1 fruit fly cellular context compared by ENCODE assay signal in genomic region chr3L:18640584-18641527, dm6.
TF ChIP-seq lines count a peak whose summit lies in the region.

No protein-coding gene starts in this region.

TF ChIP-seq in whole organism, embryonic, 481 proteins besides CTCF, POLR2A, EP300 and RAD21 (continued from another document and continues in another):
- peak; percentile 63 for TF ChIP-seq CG6254 (GFP tag; optimal IDR thresholded peaks at IDR 0.05; lab: Kevin White, UChicago)
- peak; percentile 97 for TF ChIP-seq CG17328 (GFP tag; IDR thresholded peaks at IDR 0.05; lab: Robert Waterston, UW)
- TF ChIP-seq pfk (GFP tag; optimal IDR thresholded peaks at IDR 0.05; lab: Kevin White, UChicago): no peak
- TF ChIP-seq CG34422 (GFP tag; IDR thresholded peaks at IDR 0.05; lab: Robert Waterston, UW): peak; percentile 98
- peak; percentile 94 for TF ChIP-seq HLH54F (GFP tag; optimal IDR thresholded peaks at IDR 0.05; lab: Kevin White, UChicago)
- peak; percentile 97 for TF ChIP-seq CG15073 (GFP tag; optimal IDR thresholded peaks at IDR 0.05; lab: Kevin White, UChicago)
- peak; percentile 98 for TF ChIP-seq sisA (GFP tag; IDR thresholded peaks at IDR 0.05; lab: Robert Waterston, UW)
- peak; percentile 46 for TF ChIP-seq corto (GFP tag; optimal IDR thresholded peaks at IDR 0.05; lab: Kevin White, UChicago)
- no peak for TF ChIP-seq Lpt (GFP tag; optimal IDR thresholded peaks at IDR 0.05; lab: Kevin White, UChicago)
- TF ChIP-seq CG9817 (tag; optimal IDR thresholded peaks at IDR 0.05; lab: Kevin White, UChicago): peak; percentile 87
- TF ChIP-seq GATAe (GFP tag; conservative IDR thresholded peaks at IDR 0.05; lab: Robert Waterston, UW): peak; percentile 83
- TF ChIP-seq pb (GFP tag; optimal IDR thresholded peaks at IDR 0.05; lab: Kevin White, UChicago): peak; percentile 80
- TF ChIP-seq CG14710 (tag; optimal IDR thresholded peaks at IDR 0.05; lab: Kevin White, UChicago): peak; percentile 78
- TF ChIP-seq fd3F (GFP tag; optimal IDR thresholded peaks at IDR 0.05; lab: Kevin White, UChicago): peak; percentile 93
- TF ChIP-seq CG1832 (GFP tag; optimal IDR thresholded peaks at IDR 0.05; lab: Kevin White, UChicago): no peak
- peak; percentile 48 for TF ChIP-seq schlank (tag; optimal IDR thresholded peaks at IDR 0.05; lab: Kevin White, UChicago)
- TF ChIP-seq CG4282 (GFP tag; optimal IDR thresholded peaks at IDR 0.05; lab: Kevin White, UChicago): peak; percentile 74
- TF ChIP-seq MTF-1 (GFP tag; optimal IDR thresholded peaks at IDR 0.05; lab: Kevin White, UChicago; ENCODE audit: borderline replicate concordance): peak; percentile 72
- peak; percentile 96 for TF ChIP-seq HmgZ (tag; optimal IDR thresholded peaks at IDR 0.05; lab: Kevin White, UChicago)
- TF ChIP-seq NK7.1 (GFP tag; optimal IDR thresholded peaks at IDR 0.05; lab: Kevin White, UChicago): peak; percentile 91
- peak; percentile 83 for TF ChIP-seq CG12104 (GFP tag; optimal IDR thresholded peaks at IDR 0.05; lab: Kevin White, UChicago)
- TF ChIP-seq vvl (GFP tag; IDR thresholded peaks at IDR 0.05; lab: Robert Waterston, UW): peak; percentile 99
- TF ChIP-seq cad (GFP tag; optimal IDR thresholded peaks at IDR 0.05; lab: Kevin White, UChicago): no peak
- peak; percentile 92 for TF ChIP-seq ind (GFP tag; optimal IDR thresholded peaks at IDR 0.05; lab: Kevin White, UChicago)
- TF ChIP-seq nmo (GFP tag; optimal IDR thresholded peaks at IDR 0.05; lab: Kevin White, UChicago): peak; percentile 92
- peak; percentile 84 for TF ChIP-seq maf-S (GFP tag; optimal IDR thresholded peaks at IDR 0.05; lab: Kevin White, UChicago)
- peak; percentile 98 for TF ChIP-seq Drgx (GFP tag; IDR thresholded peaks at IDR 0.05; lab: Robert Waterston, UW)
- TF ChIP-seq kah (GFP tag; optimal IDR thresholded peaks at IDR 0.05; lab: Kevin White, UChicago): peak; percentile 73
- TF ChIP-seq CG17568 (GFP tag; optimal IDR thresholded peaks at IDR 0.05; lab: Kevin White, UChicago): peak; percentile 77
- peak; percentile 99 for TF ChIP-seq NFAT (GFP tag; IDR thresholded peaks at IDR 0.05; lab: Robert Waterston, UW)
- TF ChIP-seq CG2875 (GFP tag; optimal IDR thresholded peaks at IDR 0.05; lab: Kevin White, UChicago): peak; percentile 53
- peak; percentile 89 for TF ChIP-seq Asciz (GFP tag; optimal IDR thresholded peaks at IDR 0.05; lab: Kevin White, UChicago)
- no peak for TF ChIP-seq CG2129 (GFP tag; IDR thresholded peaks at IDR 0.05; lab: Robert Waterston, UW; ENCODE audit: partially characterized antibody)
- peak; percentile 99 for TF ChIP-seq CG32532 (GFP tag; IDR thresholded peaks at IDR 0.05; lab: Robert Waterston, UW)
- TF ChIP-seq Sry-δ (GFP tag; optimal IDR thresholded peaks at IDR 0.05; lab: Kevin White, UChicago): peak; percentile 66
- peak; percentile 48 for TF ChIP-seq CG8359 (GFP tag; optimal IDR thresholded peaks at IDR 0.05; lab: Kevin White, UChicago; ENCODE audit: borderline replicate concordance)
- TF ChIP-seq gem (tag; optimal IDR thresholded peaks at IDR 0.05; lab: Kevin White, UChicago): peak; percentile 95
- peak in 1 of 3 experiments; percentile 69 for TF ChIP-seq lola (GFP tag; optimal IDR thresholded peaks at IDR 0.05; lab: Kevin White, UChicago)
- peak; percentile 90 for TF ChIP-seq CkIIα-i1 (GFP tag; IDR thresholded peaks at IDR 0.05; lab: Robert Waterston, UW)
- peak; percentile 83 for TF ChIP-seq CG15696 (tag; optimal IDR thresholded peaks at IDR 0.05; lab: Kevin White, UChicago)
- TF ChIP-seq Ssrp (tag; optimal IDR thresholded peaks at IDR 0.05; lab: Kevin White, UChicago): peak; percentile 88
- TF ChIP-seq cas (GFP tag; IDR thresholded peaks at IDR 0.05; lab: Robert Waterston, UW): peak; percentile 96
- TF ChIP-seq Ets65A (GFP tag; lab: Kevin White, UChicago): peak; percentile 98
- peak; percentile 38 for TF ChIP-seq nom (GFP tag; optimal IDR thresholded peaks at IDR 0.05; lab: Kevin White, UChicago)
- peak; percentile 83 for TF ChIP-seq onecut (GFP tag; IDR thresholded peaks at IDR 0.05; lab: Robert Waterston, UW)
- TF ChIP-seq sens (GFP tag; lab: Kevin White, UChicago): peak; percentile 98
- TF ChIP-seq CG5245 (GFP tag; optimal IDR thresholded peaks at IDR 0.05; lab: Kevin White, UChicago): peak; percentile 90
- TF ChIP-seq odd (GFP tag; optimal IDR thresholded peaks at IDR 0.05; lab: Kevin White, UChicago): peak; percentile 85
- TF ChIP-seq Gug (GFP tag; IDR thresholded peaks at IDR 0.05; lab: Robert Waterston, UW): peak; percentile 95
- TF ChIP-seq Meics (GFP tag; optimal IDR thresholded peaks at IDR 0.05; lab: Kevin White, UChicago): peak; percentile 93
- TF ChIP-seq Six4 (GFP tag; optimal IDR thresholded peaks at IDR 0.05; lab: Kevin White, UChicago): peak; percentile 84
- TF ChIP-seq Myb (GFP tag; optimal IDR thresholded peaks at IDR 0.05; lab: Kevin White, UChicago): peak; percentile 73
- TF ChIP-seq CG4404 (GFP tag; IDR thresholded peaks at IDR 0.05; lab: Robert Waterston, UW): peak; percentile 93
- peak; percentile 83 for TF ChIP-seq dan (GFP tag; IDR thresholded peaks at IDR 0.05; lab: Robert Waterston, UW)
- peak; percentile 83 for TF ChIP-seq CG2712 (tag; optimal IDR thresholded peaks at IDR 0.05; lab: Kevin White, UChicago)
- peak; percentile 97 for TF ChIP-seq CG7786 (GFP tag; optimal IDR thresholded peaks at IDR 0.05; lab: Kevin White, UChicago)
- TF ChIP-seq gcm (GFP tag; optimal IDR thresholded peaks at IDR 0.05; lab: Kevin White, UChicago): peak; percentile 88
- peak; percentile 94 for TF ChIP-seq PHDP (tag; optimal IDR thresholded peaks at IDR 0.05; lab: Kevin White, UChicago)
- TF ChIP-seq kay (GFP tag; optimal IDR thresholded peaks at IDR 0.05; lab: Kevin White, UChicago): peak; percentile 87
- TF ChIP-seq pros (GFP tag; optimal IDR thresholded peaks at IDR 0.05; lab: Kevin White, UChicago): peak; percentile 44
- TF ChIP-seq CG10462 (GFP tag; optimal IDR thresholded peaks at IDR 0.05; lab: Kevin White, UChicago): peak; percentile 78
- peak; percentile 97 for TF ChIP-seq CG13624 (GFP tag; optimal IDR thresholded peaks at IDR 0.05; lab: Kevin White, UChicago)
- TF ChIP-seq CG11560 (tag; IDR thresholded peaks at IDR 0.05; lab: Robert Waterston, UW): peak; percentile 92
- peak; percentile 87 for TF ChIP-seq slou (GFP tag; optimal IDR thresholded peaks at IDR 0.05; lab: Kevin White, UChicago)
- peak; percentile 89 for TF ChIP-seq CG12391 (tag; optimal IDR thresholded peaks at IDR 0.05; lab: Kevin White, UChicago)
- TF ChIP-seq Sry-β (GFP tag; optimal IDR thresholded peaks at IDR 0.05; lab: Kevin White, UChicago): peak; percentile 10
- peak; percentile 83 for TF ChIP-seq nau (GFP tag; optimal IDR thresholded peaks at IDR 0.05; lab: Kevin White, UChicago)
- peak; percentile 93 for TF ChIP-seq CG6813 (GFP tag; optimal IDR thresholded peaks at IDR 0.05; lab: Kevin White, UChicago)
- TF ChIP-seq CG2889 (GFP tag; IDR thresholded peaks at IDR 0.05; lab: Robert Waterston, UW): peak; percentile 97
- TF ChIP-seq MESR4 (GFP tag; optimal IDR thresholded peaks at IDR 0.05; lab: Kevin White, UChicago): peak; percentile 27
- TF ChIP-seq Blimp-1 (GFP tag; optimal IDR thresholded peaks at IDR 0.05; lab: Kevin White, UChicago): peak; percentile 81
- TF ChIP-seq Hr3 (GFP tag; optimal IDR thresholded peaks at IDR 0.05; lab: Kevin White, UChicago): peak; percentile 90
- peak; percentile 74 for TF ChIP-seq sqz (GFP tag; optimal IDR thresholded peaks at IDR 0.05; lab: Kevin White, UChicago)
- TF ChIP-seq CG16813 (GFP tag; IDR thresholded peaks at IDR 0.05; lab: Robert Waterston, UW; ENCODE audit: partially characterized antibody): no peak
- TF ChIP-seq CG17912 (GFP tag; optimal IDR thresholded peaks at IDR 0.05; lab: Kevin White, UChicago): peak; percentile 67
- no peak for TF ChIP-seq chinmo (GFP tag; IDR thresholded peaks at IDR 0.05; lab: Robert Waterston, UW; ENCODE audit: partially characterized antibody)
- no peak for TF ChIP-seq Gsc (GFP tag; IDR thresholded peaks at IDR 0.05; lab: Robert Waterston, UW)
- TF ChIP-seq Hmr (GFP tag; optimal IDR thresholded peaks at IDR 0.05; lab: Kevin White, UChicago): peak; percentile 94
- peak; percentile 91 for TF ChIP-seq Hand (GFP tag; optimal IDR thresholded peaks at IDR 0.05; lab: Kevin White, UChicago)
- TF ChIP-seq Rx (GFP tag; IDR thresholded peaks at IDR 0.05; lab: Robert Waterston, UW): peak; percentile 96
- TF ChIP-seq shn (GFP tag; optimal IDR thresholded peaks at IDR 0.05; lab: Kevin White, UChicago): peak; percentile 91
- TF ChIP-seq Taf1 (GFP tag; IDR thresholded peaks at IDR 0.05; lab: Robert Waterston, UW): peak; percentile 99
- peak; percentile 98 for TF ChIP-seq Mrtf (GFP tag; IDR thresholded peaks at IDR 0.05; lab: Robert Waterston, UW)
- peak; percentile 79 for TF ChIP-seq Ets97D (GFP tag; optimal IDR thresholded peaks at IDR 0.05; lab: Kevin White, UChicago)
- no peak for TF ChIP-seq ato (GFP tag; IDR thresholded peaks at IDR 0.05; lab: Robert Waterston, UW; ENCODE audit: partially characterized antibody)
- TF ChIP-seq Nf-YC (tag; optimal IDR thresholded peaks at IDR 0.05; lab: Kevin White, UChicago): peak; percentile 60
- TF ChIP-seq Trl (optimal IDR thresholded peaks at IDR 0.05; lab: Kevin White, UChicago): peak; percentile 98
- TF ChIP-seq Trl (GFP tag; optimal IDR thresholded peaks at IDR 0.05; lab: Kevin White, UChicago): peak; percentile 67
- peak; percentile 53 for TF ChIP-seq CG14965 (GFP tag; optimal IDR thresholded peaks at IDR 0.05; lab: Kevin White, UChicago; ENCODE audit: borderline replicate concordance)
- TF ChIP-seq croc (GFP tag; conservative IDR thresholded peaks at IDR 0.05; lab: Robert Waterston, UW): peak; percentile 84
- peak; percentile 88 for TF ChIP-seq CG4424 (GFP tag; optimal IDR thresholded peaks at IDR 0.05; lab: Kevin White, UChicago)
- TF ChIP-seq CG8944 (GFP tag; optimal IDR thresholded peaks at IDR 0.05; lab: Kevin White, UChicago): peak; percentile 91
- peak; percentile 87 for TF ChIP-seq zfh2 (GFP tag; optimal IDR thresholded peaks at IDR 0.05; lab: Kevin White, UChicago)
- TF ChIP-seq CG3065 (GFP tag; optimal IDR thresholded peaks at IDR 0.05; lab: Kevin White, UChicago): peak; percentile 47
- peak; percentile 93 for TF ChIP-seq Sox102F (GFP tag; optimal IDR thresholded peaks at IDR 0.05; lab: Kevin White, UChicago)
- no peak for TF ChIP-seq pan (optimal IDR thresholded peaks at IDR 0.05; lab: Kevin White, UChicago)
- peak in 1 of 2 experiments; percentile 98 for TF ChIP-seq pan (GFP tag; optimal IDR thresholded peaks at IDR 0.05 in 1 of 2, IDR thresholded peaks at IDR 0.05 in 1 of 2)
- peak; percentile 97; the same call in 1 of the 2 replicates for TF ChIP-seq chm (GFP tag; IDR thresholded peaks at IDR 0.05; lab: Robert Waterston, UW)
- TF ChIP-seq az2 (GFP tag; optimal IDR thresholded peaks at IDR 0.05; lab: Kevin White, UChicago): peak; percentile 90
- TF ChIP-seq da (GFP tag; optimal IDR thresholded peaks at IDR 0.05; lab: Kevin White, UChicago): peak; percentile 79
- peak; percentile 53 for TF ChIP-seq fd64A (GFP tag; optimal IDR thresholded peaks at IDR 0.05; lab: Kevin White, UChicago)
- peak; percentile 92 for TF ChIP-seq bcd (GFP tag; optimal IDR thresholded peaks at IDR 0.05; lab: Kevin White, UChicago)
- peak; percentile 67 for TF ChIP-seq CG15601 (tag; optimal IDR thresholded peaks at IDR 0.05; lab: Kevin White, UChicago)
- peak; percentile 95 for TF ChIP-seq CG31224 (GFP tag; IDR thresholded peaks at IDR 0.05; lab: Robert Waterston, UW)
- peak; percentile 57 for TF ChIP-seq CG3995 (GFP tag; optimal IDR thresholded peaks at IDR 0.05; lab: Kevin White, UChicago)
- peak; percentile 71 for TF ChIP-seq CG5180 (GFP tag; optimal IDR thresholded peaks at IDR 0.05; lab: Kevin White, UChicago)
- TF ChIP-seq CG10366 (GFP tag; IDR thresholded peaks at IDR 0.05; lab: Robert Waterston, UW): peak; percentile 98
- peak; percentile 71 for TF ChIP-seq zf30C (GFP tag; optimal IDR thresholded peaks at IDR 0.05; lab: Kevin White, UChicago)
- peak; percentile 98 for TF ChIP-seq ttk (GFP tag; IDR thresholded peaks at IDR 0.05; lab: Robert Waterston, UW)
- no peak for TF ChIP-seq pita (GFP tag; optimal IDR thresholded peaks at IDR 0.05; lab: Kevin White, UChicago)
- TF ChIP-seq CG6791 (GFP tag; IDR thresholded peaks at IDR 0.05; lab: Robert Waterston, UW; ENCODE audit: partially characterized antibody): no peak
- TF ChIP-seq CG3838 (GFP tag; optimal IDR thresholded peaks at IDR 0.05; lab: Kevin White, UChicago): peak; percentile 74
- peak; percentile 80 for TF ChIP-seq Max (GFP tag; optimal IDR thresholded peaks at IDR 0.05; lab: Kevin White, UChicago)
- TF ChIP-seq NC2β (GFP tag; optimal IDR thresholded peaks at IDR 0.05; lab: Kevin White, UChicago): peak; percentile 87
- TF ChIP-seq CG7357 (GFP tag; IDR thresholded peaks at IDR 0.05; lab: Robert Waterston, UW): peak; percentile 88
- TF ChIP-seq ci (GFP tag; IDR thresholded peaks at IDR 0.05; lab: Robert Waterston, UW): peak; percentile 98
- TF ChIP-seq CG14014 (GFP tag; IDR thresholded peaks at IDR 0.05; lab: Robert Waterston, UW): peak; percentile 98
- peak; percentile 96 for TF ChIP-seq CG17361 (GFP tag; IDR thresholded peaks at IDR 0.05; lab: Robert Waterston, UW)
- peak; percentile 84 for TF ChIP-seq CG1647 (GFP tag; optimal IDR thresholded peaks at IDR 0.05; lab: Kevin White, UChicago)
- TF ChIP-seq CG6175 (GFP tag; IDR thresholded peaks at IDR 0.05; lab: Robert Waterston, UW): peak; percentile 97
- peak; percentile 92 for TF ChIP-seq danr (GFP tag; IDR thresholded peaks at IDR 0.05; lab: Robert Waterston, UW)
- TF ChIP-seq Hmx (GFP tag; optimal IDR thresholded peaks at IDR 0.05; lab: Kevin White, UChicago): peak; percentile 86
- peak; percentile 52 for TF ChIP-seq Lhr (GFP tag; optimal IDR thresholded peaks at IDR 0.05; lab: Kevin White, UChicago)
- TF ChIP-seq CG2199 (GFP tag; IDR thresholded peaks at IDR 0.05; lab: Robert Waterston, UW): peak; percentile 95
- TF ChIP-seq HLH3B (GFP tag; IDR thresholded peaks at IDR 0.05; lab: Robert Waterston, UW): peak; percentile 98
- TF ChIP-seq dmrt11E (tag; optimal IDR thresholded peaks at IDR 0.05; lab: Kevin White, UChicago): peak; percentile 61
- TF ChIP-seq CG31441 (GFP tag; IDR thresholded peaks at IDR 0.05; lab: Robert Waterston, UW): peak; percentile 97
- peak; percentile 88 for TF ChIP-seq ems (GFP tag; optimal IDR thresholded peaks at IDR 0.05; lab: Kevin White, UChicago)
- TF ChIP-seq CG12236 (GFP tag; optimal IDR thresholded peaks at IDR 0.05; lab: Kevin White, UChicago): peak; percentile 72
- peak; percentile 97 for TF ChIP-seq toy (GFP tag; IDR thresholded peaks at IDR 0.05; lab: Robert Waterston, UW)
- peak; percentile 92 for TF ChIP-seq CG11093 (GFP tag; IDR thresholded peaks at IDR 0.05; lab: Robert Waterston, UW)
- peak; percentile 95 for TF ChIP-seq fu2 (GFP tag; optimal IDR thresholded peaks at IDR 0.05; lab: Kevin White, UChicago)
